Fruit fly (Drosophila melanogaster): ENCODE data around the gene Lim3.
A peak's percentile ranks its signal among the peaks of the same experiment; 100 is the strongest.

DNA sequence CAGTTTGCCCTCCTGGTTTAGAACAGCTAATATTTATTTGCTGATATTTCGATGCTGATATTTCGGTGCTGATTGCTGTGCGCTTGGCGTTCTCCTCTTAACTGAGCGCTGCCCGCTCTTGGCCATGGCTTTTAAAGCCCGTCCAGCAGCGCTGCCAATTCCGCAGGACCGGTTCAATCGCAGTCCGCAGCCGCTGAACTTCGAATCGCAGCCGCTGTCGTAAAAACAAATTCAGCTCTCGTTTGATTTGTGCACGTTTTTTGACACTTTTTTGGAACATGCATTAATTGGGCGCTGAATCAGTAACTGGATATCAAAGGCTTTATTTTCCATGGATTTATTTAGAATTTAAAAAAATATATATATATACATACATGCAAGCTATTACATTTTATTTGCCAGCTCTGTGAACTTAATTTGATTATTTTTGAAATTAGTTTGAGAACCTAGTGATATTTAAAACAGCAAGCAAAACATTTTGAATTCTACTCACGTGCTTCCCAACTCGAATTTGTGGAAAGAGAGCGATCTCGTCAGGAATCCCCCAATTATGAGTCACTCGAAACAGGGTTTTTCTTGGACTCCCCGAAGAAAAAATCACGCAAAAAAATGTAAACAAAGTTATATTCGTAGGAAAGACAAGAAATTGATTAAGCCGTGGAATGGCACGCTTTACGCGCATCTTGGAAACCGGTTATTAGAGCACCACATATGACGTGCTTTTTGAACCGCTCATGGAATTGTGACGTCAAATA is 12.1 kb upstream of the Lim3 start, which contains the start of gene Ddc:
- TF ChIP-seq D1 (tag; optimal IDR thresholded peaks at IDR 0.05) = no peak
- no peak for TF ChIP-seq CG8301 (tag; optimal IDR thresholded peaks at IDR 0.05)
- TF ChIP-seq Ets98B (GFP tag; IDR thresholded peaks at IDR 0.05) = no peak
- peak; percentile 16 for TF ChIP-seq Pif1B (GFP tag; optimal IDR thresholded peaks at IDR 0.05)
- no peak for TF ChIP-seq CG9948 (tag; optimal IDR thresholded peaks at IDR 0.05)
- no peak for TF ChIP-seq Pif1A (GFP tag; optimal IDR thresholded peaks at IDR 0.05)
- no peak for TF ChIP-seq fd96Ca (GFP tag; IDR thresholded peaks at IDR 0.05)
- TF ChIP-seq CG14655 (GFP tag; optimal IDR thresholded peaks at IDR 0.05) = no peak
- no peak for TF ChIP-seq CG32121 (GFP tag; IDR thresholded peaks at IDR 0.05)
- TF ChIP-seq CG17806 (tag; optimal IDR thresholded peaks at IDR 0.05) = no peak

Data from whole organism, pupa.